Worm (Caenorhabditis elegans) whole organism, L4/young adult: ENCODE measurements around the gene tftc-5.

Experiments used
- W03F9.2 ChIP-seq: fragments of 150-350 bp; optimal IDR thresholded peaks from 2 replicates; lab custom pipeline; 2014; ENCODE audit warnings: missing biosample characterization, missing genetic modification characterization
- dao-5 ChIP-seq: sonication (generic microtip); optimal IDR thresholded peaks from 2 replicates; lab custom pipeline; 2016; ENCODE audit warnings: missing genotype, missing genetic modification characterization, moderate library complexity, missing compliant biosample characterization
- him-1 ChIP-seq: sonication (generic microtip); optimal IDR thresholded peaks from 2 replicates; lab custom pipeline; 2016; ENCODE audit warnings: missing genotype, missing genetic modification reagents, missing genetic modification characterization, missing compliant biosample characterization

ce11 chrIII:4018095-4018498 lies 3.9 kb upstream of the tftc-5 start:
- peak; percentile 79 for TF ChIP-seq him-1 (tag; lab: Kevin White, UChicago)
- TF ChIP-seq W03F9.2 = no peak
- no peak for TF ChIP-seq dao-5 (tag; lab: Kevin White, UChicago)
